Worm (Caenorhabditis elegans) whole organism, L4/young adult: Measurements from ENCODE around the gene M01D1.12.

Source experiments
- W03F9.2 ChIP-seq: fragments of 150-350 bp; optimal IDR thresholded peaks from 2 replicates; lab custom pipeline; 2014; ENCODE audit warnings: missing biosample characterization, missing genetic modification characterization
- dao-5 ChIP-seq: sonication (generic microtip); optimal IDR thresholded peaks from 2 replicates; lab custom pipeline; 2016; ENCODE audit warnings: missing genotype, missing genetic modification characterization, moderate library complexity, missing compliant biosample characterization
- him-1 ChIP-seq: sonication (generic microtip); optimal IDR thresholded peaks from 2 replicates; lab custom pipeline; 2016; ENCODE audit warnings: missing genotype, missing genetic modification reagents, missing genetic modification characterization, missing compliant biosample characterization

DNA sequence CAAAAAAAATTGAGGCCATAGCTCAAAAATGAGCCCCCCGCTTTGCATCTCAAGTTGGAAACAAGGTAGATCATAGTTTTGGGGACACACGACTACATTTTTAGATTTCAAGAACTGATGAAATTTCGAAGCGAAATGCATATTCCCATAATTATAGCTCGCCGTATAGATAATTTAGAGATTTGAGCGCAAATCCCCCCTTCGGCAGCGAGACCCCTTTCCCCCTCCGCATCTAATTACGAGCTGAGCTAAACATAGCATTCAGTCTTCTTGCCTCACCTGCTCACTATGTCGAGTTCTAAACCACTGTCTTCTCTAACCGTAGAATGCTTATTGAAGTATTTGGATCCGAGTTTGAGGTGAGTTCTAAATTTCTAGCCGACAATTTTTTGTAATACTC, 47.6 kb upstream of the M01D1.12 start, which contains the start of the genes fbxc-17 and fbxc-15:
- TF ChIP-seq him-1 (no peak), dao-5 (tag; lab: Kevin White, UChicago) (no peak), W03F9.2 (tag; lab: Kevin White, UChicago) (no peak)
